Worm (Caenorhabditis elegans) whole organism, mixed stage, embryonic: Measurements from ENCODE around the gene aakg-4.

ENCODE experiments used
- M03D4.4 ChIP-seq: sonication (generic microtip); optimal IDR thresholded peaks from 2 replicates; lab custom pipeline; 2017; ENCODE audit warnings: mild to moderate bottlenecking, missing genetic modification characterization, missing compliant biosample characterization
- bed-3 ChIP-seq: fragments of 200-800 bp; sonication (Bioruptor generic); optimal IDR thresholded peaks from 3 replicates; lab custom pipeline; 2018; ENCODE audit warnings: mild to moderate bottlenecking, missing genetic modification characterization, moderate library complexity, missing compliant biosample characterization
- blmp-1 ChIP-seq: fragments of 150-350 bp; optimal IDR thresholded peaks from 2 replicates; lab custom pipeline; 2014; ENCODE audit warnings: missing biosample characterization, missing genetic modification characterization
- ceh-39 ChIP-seq: fragments of 150-350 bp; optimal IDR thresholded peaks from 2 replicates; lab custom pipeline; 2014; ENCODE audit warnings: missing biosample characterization, missing genetic modification characterization
- ceh-43 ChIP-seq: fragments of 200-800 bp; sonication (Bioruptor generic); optimal IDR thresholded peaks from 2 replicates; lab custom pipeline; 2018; ENCODE audit warnings: mild to moderate bottlenecking, missing genetic modification characterization, moderate library complexity, missing compliant biosample characterization
- ces-1 ChIP-seq: fragments of 150-350 bp; optimal IDR thresholded peaks from 2 replicates; lab custom pipeline; 2014; ENCODE audit warnings: missing biosample characterization, missing genetic modification reagents, missing genetic modification characterization
- cnd-1 ChIP-seq: fragments of 200-800 bp; sonication (Bioruptor generic); optimal IDR thresholded peaks from 2 replicates; lab custom pipeline; 2018; ENCODE audit warnings: mild to moderate bottlenecking, missing genetic modification characterization, missing compliant biosample characterization
- drap-1 ChIP-seq: fragments of 200-800 bp; sonication (Bioruptor generic); optimal IDR thresholded peaks from 3 replicates; lab custom pipeline; 2018; ENCODE audit warnings: mild to moderate bottlenecking, missing genetic modification characterization, missing compliant biosample characterization
- elt-1 ChIP-seq: sonication (generic microtip); optimal IDR thresholded peaks from 2 replicates; lab custom pipeline; 2017; ENCODE audit warnings: missing genetic modification characterization, mild to moderate bottlenecking, missing compliant biosample characterization, antibody characterized with exemption, moderate library complexity, borderline replicate concordance; ENCODE audit not compliant: insufficient read depth
- flh-1 ChIP-seq: fragments of 200-800 bp; sonication (Bioruptor generic); optimal IDR thresholded peaks from 2 replicates; lab custom pipeline; 2018; ENCODE audit warnings: mild to moderate bottlenecking, missing genetic modification characterization, moderate library complexity, missing compliant biosample characterization
- ham-2 ChIP-seq: fragments of 200-800 bp; sonication (Bioruptor generic); optimal IDR thresholded peaks from 2 replicates; lab custom pipeline; 2018; ENCODE audit warnings: mild to moderate bottlenecking, missing genetic modification characterization, missing compliant biosample characterization
- lin-13 ChIP-seq: fragments of 150-350 bp; optimal IDR thresholded peaks from 2 replicates; lab custom pipeline; 2014; ENCODE audit warnings: missing biosample characterization, missing genetic modification characterization
- lin-32 ChIP-seq: fragments of 200-800 bp; sonication (Bioruptor generic); optimal IDR thresholded peaks from 2 replicates; lab custom pipeline; 2018; ENCODE audit warnings: mild to moderate bottlenecking, missing genetic modification characterization, missing compliant biosample characterization
- lsy-2 ChIP-seq: fragments of 150-350 bp; optimal IDR thresholded peaks from 2 replicates; lab custom pipeline; 2014; ENCODE audit warnings: missing biosample characterization, missing genetic modification characterization
- mab-5 ChIP-seq: fragments of 150-350 bp; optimal IDR thresholded peaks from 2 replicates; lab custom pipeline; 2014; ENCODE audit warnings: missing biosample characterization, missing genetic modification characterization
- mep-1 ChIP-seq: fragments of 150-350 bp; optimal IDR thresholded peaks from 2 replicates; lab custom pipeline; 2017; ENCODE audit warnings: missing biosample characterization, missing genetic modification reagents, missing genetic modification characterization, inconsistent platforms
- mls-2 ChIP-seq: sonication (generic microtip); optimal IDR thresholded peaks from 2 replicates; lab custom pipeline; 2016; ENCODE audit warnings: mild to moderate bottlenecking, missing genetic modification characterization, moderate library complexity, missing compliant biosample characterization
- nhr-12 ChIP-seq: fragments of 150-350 bp; optimal IDR thresholded peaks from 2 replicates; lab custom pipeline; 2014; ENCODE audit warnings: missing biosample characterization, missing genetic modification characterization
- nhr-2 ChIP-seq: fragments of 150-350 bp; optimal IDR thresholded peaks from 2 replicates; lab custom pipeline; 2014; ENCODE audit warnings: missing biosample characterization, missing genetic modification characterization
- nhr-237 ChIP-seq: fragments of 150-350 bp; optimal IDR thresholded peaks from 2 replicates; lab custom pipeline; 2014; ENCODE audit warnings: missing biosample characterization, missing genetic modification characterization
- nhr-76 ChIP-seq: sonication (generic microtip); optimal IDR thresholded peaks from 2 replicates; lab custom pipeline; 2017; ENCODE audit warnings: missing biosample characterization, missing genetic modification characterization
- pha-4 ChIP-seq: fragments of 150-350 bp; optimal IDR thresholded peaks from 2 replicates; lab custom pipeline; 2018; ENCODE audit warnings: missing biosample characterization, missing genetic modification reagents, missing genetic modification characterization
- sem-2 ChIP-seq: fragments of 200-800 bp; sonication (Bioruptor generic); optimal IDR thresholded peaks from 2 replicates; lab custom pipeline; 2018; ENCODE audit warnings: mild to moderate bottlenecking, missing genetic modification characterization, missing compliant biosample characterization
- snpc-4 ChIP-seq: fragments of 150-350 bp; optimal IDR thresholded peaks from 2 replicates; lab custom pipeline; 2014; ENCODE audit warnings: missing biosample characterization, missing genetic modification characterization
- sptf-1 ChIP-seq: sonication (generic microtip); optimal IDR thresholded peaks from 2 replicates; lab custom pipeline; 2017; ENCODE audit warnings: mild to moderate bottlenecking, missing genetic modification characterization, moderate library complexity, missing compliant biosample characterization
- tbx-8 ChIP-seq: fragments of 200-800 bp; sonication (Bioruptor generic); optimal IDR thresholded peaks from 2 replicates; lab custom pipeline; 2018; ENCODE audit warnings: mild to moderate bottlenecking, missing genetic modification characterization, moderate library complexity, missing compliant biosample characterization
- unc-120 ChIP-seq: sonication (generic microtip); optimal IDR thresholded peaks from 2 replicates; lab custom pipeline; 2017; ENCODE audit warnings: missing genetic modification characterization, missing compliant biosample characterization; ENCODE audit not compliant: poor library complexity, severe bottlenecking
- unc-39 ChIP-seq: fragments of 150-350 bp; optimal IDR thresholded peaks from 2 replicates; lab custom pipeline; 2014; ENCODE audit warnings: missing biosample characterization, missing genetic modification characterization
- unc-62 ChIP-seq: fragments of 150-350 bp; optimal IDR thresholded peaks from 2 replicates; lab custom pipeline; 2014; ENCODE audit warnings: missing biosample characterization, missing genetic modification reagents, missing genetic modification characterization
- zip-8 ChIP-seq: fragments of 150-350 bp; optimal IDR thresholded peaks from 2 replicates; lab custom pipeline; 2014; ENCODE audit warnings: missing biosample characterization, missing genetic modification characterization
- ztf-11 ChIP-seq: fragments of 150-350 bp; optimal IDR thresholded peaks from 2 replicates; lab custom pipeline; 2014; ENCODE audit warnings: missing biosample characterization, missing genetic modification characterization

aakg-4 gene

ce11 chrX:2362872-2363271 is 43.7 kb upstream of the aakg-4 start:
- TF ChIP-seq unc-120 (no peak), zip-8 (no peak), snpc-4 (tag; lab: Kevin White, UChicago) (no peak), nhr-2 (tag; lab: Kevin White, UChicago) (no peak), mls-2 (no peak), nhr-237 (tag; lab: Kevin White, UChicago) (no peak)

- TF ChIP-seq sptf-1 (no peak), tbx-8 (GFP tag; lab: Kevin White, UChicago) (no peak), lsy-2 (tag; lab: Kevin White, UChicago) (no peak), blmp-1 (no peak), ceh-39 (tag; lab: Kevin White, UChicago) (no peak), ceh-43 (GFP tag; lab: Kevin White, UChicago) (no peak)
These were observed 40.7 kb upstream of the aakg-4 start, which contains the start of gene lgc-40 for ce11 chrX:2359797-2360196. lgc-40 (plus strand) TSS chrX:2360097.

ce11 chrX:2352929-2353328 is 33.8 kb upstream of the aakg-4 start:
- TF ChIP-seq sem-2 (no peak), nhr-237 (tag; lab: Kevin White, UChicago) (no peak), ceh-43 (GFP tag; lab: Kevin White, UChicago) (no peak), bed-3 (GFP tag; lab: Kevin White, UChicago) (no peak), ztf-11 (no peak), nhr-2 (tag; lab: Kevin White, UChicago) (no peak), unc-120 (no peak), ham-2 (no peak), nhr-76 (tag; lab: Kevin White, UChicago) (no peak), nhr-12 (no peak), drap-1 (no peak), mls-2 (no peak), lin-13 (tag; lab: Kevin White, UChicago) (no peak), cnd-1 (tag; lab: Kevin White, UChicago) (no peak), M03D4.4 (no peak)

ce11 chrX:2347962-2348361 is 28.8 kb upstream of the aakg-4 start:
- TF ChIP-seq unc-120: peak; percentile 16
- TF ChIP-seq nhr-2 (tag; lab: Kevin White, UChicago): no peak
- no peak for TF ChIP-seq elt-1 (tag; lab: Kevin White, UChicago)
- TF ChIP-seq mep-1 (tag; lab: Kevin White, UChicago): no peak
- no peak for TF ChIP-seq M03D4.4
- peak; percentile 80 for TF ChIP-seq unc-62 (GFP tag; lab: Kevin White, UChicago)

ce11 chrX:2344666-2345065 is 25.5 kb upstream of the aakg-4 start, which contains the start of gene nlp-2:
nlp-2 (minus strand) TSS chrX:2344766.
- TF ChIP-seq nhr-12 (no peak), lsy-2 (tag; lab: Kevin White, UChicago) (no peak), drap-1 (no peak), unc-39 (no peak), snpc-4 (tag; lab: Kevin White, UChicago) (no peak), zip-8 (no peak), unc-62 (GFP tag; lab: Kevin White, UChicago) (no peak), M03D4.4 (no peak), sem-2 (no peak), blmp-1 (no peak), nhr-237 (tag; lab: Kevin White, UChicago) (no peak), ham-2 (no peak), pha-4 (no peak), ceh-39 (tag; lab: Kevin White, UChicago) (no peak)
- TF ChIP-seq, all 35 proteins: peak for 0

- TF ChIP-seq unc-120 (no peak), mep-1 (tag; lab: Kevin White, UChicago) (no peak), zip-8 (no peak), ztf-11 (no peak), nhr-237 (tag; lab: Kevin White, UChicago) (no peak), sem-2 (no peak), cnd-1 (tag; lab: Kevin White, UChicago) (no peak), mls-2 (no peak), unc-62 (GFP tag; lab: Kevin White, UChicago) (no peak), ceh-43 (GFP tag; lab: Kevin White, UChicago) (no peak), lin-32 (GFP tag; lab: Kevin White, UChicago) (no peak), bed-3 (GFP tag; lab: Kevin White, UChicago) (no peak), ces-1 (no peak), flh-1 (GFP tag; lab: Kevin White, UChicago) (no peak), nhr-2 (tag; lab: Kevin White, UChicago) (no peak), mab-5 (no peak), unc-39 (no peak)
- TF ChIP-seq, all 35 proteins: peak for 0
These were observed 25.0 kb upstream of the aakg-4 start for ce11 chrX:2344104-2344503.
